Worm (Caenorhabditis elegans) whole organism, L3 larva: ENCODE results near the gene nspg-1.

Experiments
- R02D3.7 ChIP-seq: fragments of 150-350 bp; optimal IDR thresholded peaks from 2 replicates; lab custom pipeline; 2014; ENCODE audit warnings: missing biosample characterization, missing genetic modification characterization
- ZK546.5 ChIP-seq: sonication (generic microtip); optimal IDR thresholded peaks from 2 replicates; lab custom pipeline; 2017; ENCODE audit warnings: missing biosample characterization, missing genetic modification characterization
- ama-1 ChIP-seq: fragments of 150-350 bp; optimal IDR thresholded peaks from 2 replicates; lab custom pipeline; 2018
- elt-2 ChIP-seq: sonication (generic microtip); optimal IDR thresholded peaks from 2 replicates; lab custom pipeline; 2016; ENCODE audit warnings: missing genetic modification reagents, mild to moderate bottlenecking, missing genetic modification characterization, missing compliant biosample characterization
- elt-3 ChIP-seq, 3 experiments: fragments of 150-350 bp in 1 of 3; sonication (generic microtip) in 2 of 3; optimal IDR thresholded peaks; 2 replicates in 2 of 3; 4 replicates in 1 of 3; lab custom pipeline; 2014 to 2017; ENCODE audit warnings: missing biosample characterization in 3 of 3, missing genetic modification characterization in 3 of 3
- eor-1 ChIP-seq, 2 experiments: fragments of 150-350 bp; optimal IDR thresholded peaks; 2 replicates each; lab custom pipeline; 2014 to 2018; ENCODE audit warnings: missing biosample characterization in 2 of 2, missing genetic modification characterization in 2 of 2
- fos-1 ChIP-seq: fragments of 150-350 bp; optimal IDR thresholded peaks from 2 replicates; lab custom pipeline; 2014; ENCODE audit warnings: missing biosample characterization, missing genetic modification characterization
- hmg-11 ChIP-seq: sonication (generic microtip); optimal IDR thresholded peaks from 2 replicates; lab custom pipeline; 2016; ENCODE audit warnings: missing genetic modification characterization, missing compliant biosample characterization
- lin-39 ChIP-seq: fragments of 150-350 bp; optimal IDR thresholded peaks from 2 replicates; lab custom pipeline; 2018; ENCODE audit warnings: missing biosample characterization, missing genetic modification reagents, missing genetic modification characterization
- lsy-12 ChIP-seq: sonication (generic microtip); optimal IDR thresholded peaks from 2 replicates; lab custom pipeline; 2016; ENCODE audit warnings: mild to moderate bottlenecking, missing genetic modification characterization, missing compliant biosample characterization
- mdl-1 ChIP-seq: fragments of 150-350 bp; optimal IDR thresholded peaks from 2 replicates; lab custom pipeline; 2014; ENCODE audit warnings: missing biosample characterization, missing genetic modification characterization
- mml-1 ChIP-seq: fragments of 150-350 bp; sonication (generic microtip); optimal IDR thresholded peaks from 3 replicates; lab custom pipeline; 2014; ENCODE audit warnings: missing biosample characterization, missing genetic modification characterization
- nfya-1 ChIP-seq: sonication (generic microtip); optimal IDR thresholded peaks from 2 replicates; lab custom pipeline; 2017; ENCODE audit warnings: missing genetic modification characterization, mild to moderate bottlenecking, missing compliant biosample characterization, antibody characterized with exemption, moderate library complexity; ENCODE audit not compliant: insufficient read depth
- nhr-12 ChIP-seq: fragments of 150-350 bp; optimal IDR thresholded peaks from 2 replicates; lab custom pipeline; 2014; ENCODE audit warnings: missing biosample characterization, missing genetic modification characterization
- nhr-25 ChIP-seq: sonication (generic microtip); optimal IDR thresholded peaks from 2 replicates; lab custom pipeline; 2017; ENCODE audit warnings: missing biosample characterization, missing genetic modification characterization
- nhr-28 ChIP-seq: fragments of 150-350 bp; optimal IDR thresholded peaks from 2 replicates; lab custom pipeline; 2014; ENCODE audit warnings: missing biosample characterization, missing genetic modification characterization
- nhr-43 ChIP-seq: sonication (generic microtip); optimal IDR thresholded peaks from 2 replicates; lab custom pipeline; 2016; ENCODE audit warnings: mild to moderate bottlenecking, missing genetic modification characterization, missing compliant biosample characterization; ENCODE audit not compliant: poor library complexity, severe bottlenecking
- nhr-76 ChIP-seq: fragments of 150-350 bp; sonication (generic microtip); optimal IDR thresholded peaks from 5 replicates; lab custom pipeline; 2014; ENCODE audit warnings: missing biosample characterization, missing genetic modification characterization
- nhr-77 ChIP-seq: fragments of 150-350 bp; optimal IDR thresholded peaks from 2 replicates; lab custom pipeline; 2014; ENCODE audit warnings: missing biosample characterization, missing genetic modification characterization
- pha-4 ChIP-seq: fragments of 150-350 bp; optimal IDR thresholded peaks from 2 replicates; lab custom pipeline; 2014; ENCODE audit warnings: missing biosample characterization, missing genetic modification reagents, missing genetic modification characterization
- pqm-1 ChIP-seq: fragments of 150-350 bp; optimal IDR thresholded peaks from 2 replicates; lab custom pipeline; 2017; ENCODE audit warnings: missing biosample characterization, missing genetic modification characterization, inconsistent platforms
- sea-2 ChIP-seq: fragments of 150-350 bp; sonication (generic microtip); optimal IDR thresholded peaks from 4 replicates; lab custom pipeline; 2014; ENCODE audit warnings: missing biosample characterization, missing genetic modification reagents, missing genetic modification characterization
- skn-1 ChIP-seq: fragments of 150-350 bp; optimal IDR thresholded peaks from 2 replicates; lab custom pipeline; 2014; ENCODE audit warnings: missing biosample characterization, missing genetic modification characterization
- snpc-4 ChIP-seq: fragments of 150-350 bp; optimal IDR thresholded peaks from 2 replicates; lab custom pipeline; 2014; ENCODE audit warnings: missing biosample characterization, missing genetic modification characterization
- ztf-11 ChIP-seq: fragments of 150-350 bp; optimal IDR thresholded peaks from 2 replicates; lab custom pipeline; 2014; ENCODE audit warnings: missing biosample characterization, missing genetic modification characterization
- ztf-4 ChIP-seq: fragments of 150-350 bp; optimal IDR thresholded peaks from 2 replicates; lab custom pipeline; 2014; ENCODE audit warnings: missing biosample characterization, missing genetic modification characterization

nspg-1 gene

DNA sequence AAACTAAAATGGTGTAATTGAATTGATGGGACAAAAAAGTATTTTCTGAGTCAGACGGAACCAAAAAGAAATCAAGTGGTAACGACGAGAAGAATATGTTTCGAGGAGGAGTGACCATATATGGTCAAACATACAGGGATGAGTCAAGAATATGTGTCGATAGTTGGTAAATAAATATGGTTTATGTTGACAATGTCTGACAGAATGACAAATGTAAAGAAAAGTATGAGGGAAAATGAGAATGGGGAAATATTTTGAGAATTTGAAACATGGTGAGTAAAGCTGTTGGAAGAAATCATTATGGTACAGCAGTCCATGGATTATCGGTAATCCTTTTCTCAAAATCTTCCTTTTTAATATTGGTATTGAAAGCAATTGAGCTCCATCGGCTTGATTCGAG, at the start of gene nspg-1:
nspg-1 (minus strand) TSS at position 101 of the 400 bp plus-strand sequence.
- TF ChIP-seq pha-4 (peak; percentile 49), skn-1 (tag; lab: Kevin White, UChicago) (no peak)

- TF ChIP-seq pqm-1 (tag; lab: Kevin White, UChicago) (peak; percentile 66), nhr-43 (tag; lab: Kevin White, UChicago) (no peak), mdl-1 (no peak), sea-2 (GFP tag; lab: Kevin White, UChicago) (no peak), elt-2 (tag; lab: Kevin White, UChicago) (peak; percentile 88), nhr-12 (tag; lab: Kevin White, UChicago) (no peak), hmg-11 (tag; lab: Kevin White, UChicago) (no peak), eor-1 (tag; optimal IDR thresholded peaks at IDR 0.05; lab: Kevin White, UChicago) (no peak), nhr-76 (tag; lab: Kevin White, UChicago) (no peak), nhr-28 (no peak)
- TF ChIP-seq, all 47 proteins: peak for 2
These were observed 41.8 kb upstream of the nspg-1 start, which contains the start of gene nid-1 for ce11 chrV:12909544-12910157. nid-1 (plus strand) TSS chrV:12910107.

DNA sequence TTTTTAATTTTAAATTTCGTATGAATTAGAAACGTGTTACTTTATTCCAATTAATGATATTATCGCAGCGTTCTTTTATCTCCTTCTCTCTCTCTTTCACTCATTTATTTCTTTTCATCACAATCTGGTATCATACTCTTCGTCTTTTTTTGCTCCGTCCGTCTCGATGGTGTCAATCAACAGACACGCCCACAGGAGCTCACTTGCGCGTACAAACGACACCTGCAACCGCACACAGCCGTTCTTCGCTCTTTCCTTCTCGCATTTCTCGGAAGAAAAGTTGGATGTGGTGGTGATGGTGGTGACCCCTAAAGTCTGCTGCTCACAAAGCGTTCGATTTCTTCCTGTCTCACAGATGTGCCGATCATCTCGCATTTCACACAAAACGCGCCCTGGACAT, 40.7 kb upstream of the nspg-1 start:
- no peak for TF ChIP-seq mml-1 (tag; lab: Kevin White, UChicago)
- no peak for TF ChIP-seq nhr-43 (tag; lab: Kevin White, UChicago)
- TF ChIP-seq skn-1 (tag; lab: Kevin White, UChicago): no peak
- TF ChIP-seq pha-4: no peak
- TF ChIP-seq lsy-12 (tag; lab: Kevin White, UChicago): no peak

DNA sequence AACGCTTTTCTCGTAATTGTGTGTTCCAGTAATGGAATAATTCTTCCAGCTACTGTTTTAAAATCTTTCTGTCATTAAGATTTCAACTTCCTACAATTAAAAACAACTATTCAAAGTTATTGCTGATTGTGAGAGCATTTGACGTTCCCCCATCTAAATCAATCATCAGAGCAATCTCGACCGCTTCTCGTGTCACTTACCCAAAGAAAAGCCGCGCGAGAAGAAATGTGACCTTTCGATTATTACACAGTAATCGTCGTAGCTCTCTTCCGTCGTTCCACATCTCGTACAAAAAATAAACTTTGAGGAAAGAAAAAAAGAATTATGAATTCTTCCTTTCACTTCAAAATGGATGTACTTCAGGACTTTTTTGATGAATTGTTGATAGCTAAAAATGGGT, 39.5 kb upstream of the nspg-1 start:
- TF ChIP-seq pha-4 (no peak), nhr-76 (tag; lab: Kevin White, UChicago) (no peak), fos-1 (tag; lab: Kevin White, UChicago) (no peak), lin-39 (tag; lab: Kevin White, UChicago) (no peak), nhr-28 (no peak), nfya-1 (tag; lab: Kevin White, UChicago) (no peak), nhr-77 (no peak), skn-1 (tag; lab: Kevin White, UChicago) (no peak), ama-1 (no peak)

DNA sequence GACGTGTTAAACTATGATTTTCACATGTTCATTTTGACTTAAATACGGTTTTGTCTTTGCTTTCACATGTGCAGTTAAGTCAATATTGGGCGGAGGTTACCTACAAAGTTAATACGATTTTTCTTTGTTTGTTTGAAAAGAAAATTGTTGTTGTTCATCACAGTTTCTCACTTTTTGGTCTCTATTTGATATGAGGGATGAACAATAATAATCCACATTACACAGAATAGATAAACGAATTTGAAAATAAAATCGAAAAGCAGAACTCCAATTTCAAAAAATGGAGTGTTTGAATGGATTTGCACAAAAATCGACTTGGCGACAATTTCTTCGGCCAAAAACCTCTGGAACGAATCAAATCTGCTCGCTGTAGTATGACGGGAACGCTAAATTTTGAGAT, 38.8 kb upstream of the nspg-1 start, which contains the start of gene ttr-29:
ttr-29 (minus strand) TSS at position 101 of the 400 bp plus-strand sequence.
- TF ChIP-seq snpc-4 (tag; lab: Kevin White, UChicago) (no peak), nhr-76 (tag; lab: Kevin White, UChicago) (no peak), nhr-25 (tag; lab: Kevin White, UChicago) (no peak), ztf-4 (tag; lab: Kevin White, UChicago) (no peak), ZK546.5 (tag; lab: Kevin White, UChicago) (no peak), pha-4 (peak; percentile 90), elt-3 (tag; optimal IDR thresholded peaks at IDR 0.05; lab: Kevin White, UChicago) (no peak)

DNA sequence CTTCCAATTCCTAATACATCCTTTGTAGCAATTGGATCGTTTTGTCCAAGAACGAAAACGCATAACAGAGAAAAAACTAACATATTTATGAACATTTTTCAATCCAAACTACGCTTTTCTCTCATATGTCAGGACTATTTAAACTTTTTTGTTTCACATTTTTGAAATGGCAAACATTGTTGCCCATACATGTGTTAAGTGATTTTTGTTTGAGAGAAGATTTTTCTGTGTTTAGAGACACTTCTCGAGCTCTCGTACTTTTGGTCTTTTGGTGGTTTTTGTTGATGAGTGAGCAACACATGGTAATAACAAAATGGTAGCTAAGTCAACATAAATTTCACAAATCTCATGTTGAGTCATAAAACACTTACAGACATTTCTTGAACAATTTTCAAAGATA, 37.2 kb upstream of the nspg-1 start, which contains the start of gene ttr-28:
ttr-28 (minus strand) TSS at position 101 of the 400 bp plus-strand sequence.
- TF ChIP-seq pha-4 (peak; percentile 17), ztf-11 (no peak)

DNA sequence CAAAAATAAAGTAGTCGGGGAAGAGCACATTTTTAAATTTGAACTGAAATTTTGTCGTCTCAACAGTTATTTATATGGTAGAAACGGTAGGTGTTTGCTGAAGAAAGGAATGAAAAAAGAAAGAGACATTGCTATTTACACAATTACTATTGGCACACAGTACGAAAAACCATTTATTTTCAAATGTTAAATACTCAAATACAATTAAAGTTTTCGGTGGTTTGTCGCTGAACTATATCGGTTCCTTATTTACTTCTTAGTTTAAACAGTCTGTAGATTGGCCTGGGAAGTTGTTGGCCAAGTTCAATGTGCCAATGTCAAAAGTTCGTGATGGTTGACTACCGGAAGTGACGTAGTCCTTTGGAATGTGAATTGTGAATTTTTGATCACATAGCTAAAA, 36.2 kb upstream of the nspg-1 start, which contains the start of gene ttr-27:
ttr-27 (minus strand) TSS at position 45 of the 400 bp plus-strand sequence.
- TF ChIP-seq pha-4 (peak; percentile 91), R02D3.7 (tag; lab: Kevin White, UChicago) (no peak), nhr-28 (no peak), nhr-43 (tag; lab: Kevin White, UChicago) (no peak), nhr-12 (tag; lab: Kevin White, UChicago) (no peak), ZK546.5 (tag; lab: Kevin White, UChicago) (no peak)
- TF ChIP-seq, all 47 proteins: peak for 1
